Fruit fly (Drosophila melanogaster) whole organism, embryonic: Measurements from ENCODE around the gene Dyrk2.

Experiments used
- Ada2b ChIP-seq: fragments of 200-800 bp; sonication (Bioruptor generic); IDR thresholded peaks from 2 replicates; pipeline ENCODE4 v1.3.6; 2022; ENCODE audit warnings: missing biosample characterization, missing genetic modification characterization
- Adf1 ChIP-seq: fragments of 200-800 bp; sonication (Bioruptor generic); IDR thresholded peaks from 2 replicates; pipeline ENCODE4 v1.3.6; 2022; ENCODE audit warnings: missing biosample characterization, missing genetic modification characterization
- Atf6 ChIP-seq: fragments of 200-800 bp; sonication (Bioruptor generic); IDR thresholded peaks from 2 replicates; pipeline ENCODE4 v1.3.6; 2022; ENCODE audit warnings: missing biosample characterization, missing genetic modification characterization
- CG1024 ChIP-seq: fragments of 200-800 bp; sonication (Bioruptor generic); IDR thresholded peaks from 2 replicates; pipeline ENCODE4 v1.3.6; 2022; ENCODE audit warnings: missing biosample characterization, missing genetic modification characterization
- CG10654 ChIP-seq: fragments of 200-800 bp; sonication (Bioruptor generic); optimal IDR thresholded peaks from 2 replicates; lab custom pipeline; 2016; ENCODE audit warnings: missing biosample characterization, missing genetic modification characterization
- CG11504 ChIP-seq: fragments of 200-800 bp; sonication (Bioruptor generic); optimal IDR thresholded peaks from 3 replicates; lab custom pipeline; 2019; ENCODE audit warnings: missing biosample characterization, mild to moderate bottlenecking, missing genetic modification characterization, moderate library complexity
- CG11560 ChIP-seq: fragments of 200-800 bp; sonication (Bioruptor generic); IDR thresholded peaks from 3 replicates; pipeline ENCODE4 v1.3.6; 2022; ENCODE audit warnings: missing biosample characterization, missing genetic modification characterization
- CG11696 ChIP-seq: fragments of 200-800 bp; sonication (Bioruptor generic); IDR thresholded peaks from 2 replicates; pipeline ENCODE4 v1.3.6; 2022; ENCODE audit warnings: missing biosample characterization, missing genetic modification characterization
- CG14050 ChIP-seq: fragments of 200-800 bp; sonication (Bioruptor generic); IDR thresholded peaks from 3 replicates; pipeline ENCODE4 v1.3.6; 2022; ENCODE audit warnings: missing biosample characterization, missing genetic modification characterization
- CG15011 ChIP-seq: fragments of 200-800 bp; sonication (Bioruptor generic); optimal IDR thresholded peaks from 3 replicates; lab custom pipeline; 2018; ENCODE audit warnings: missing biosample characterization, mild to moderate bottlenecking, missing genetic modification characterization
- CG15514 ChIP-seq: fragments of 200-800 bp; sonication (Bioruptor generic); optimal IDR thresholded peaks from 3 replicates; lab custom pipeline; 2017; ENCODE audit warnings: missing biosample characterization, missing genetic modification characterization, mild to moderate bottlenecking, moderate library complexity, missing genetic modification reagents
- CG32532 ChIP-seq: fragments of 200-800 bp; sonication (Bioruptor generic); IDR thresholded peaks from 2 replicates; pipeline ENCODE4 v1.3.6; 2022; ENCODE audit warnings: missing biosample characterization, missing genetic modification characterization
- CG33557 ChIP-seq: fragments of 200-800 bp; sonication (Bioruptor generic); optimal IDR thresholded peaks from 2 replicates; lab custom pipeline; 2019; ENCODE audit warnings: missing biosample characterization, mild to moderate bottlenecking, missing genetic modification characterization, moderate library complexity
- CG4820 ChIP-seq: fragments of 200-800 bp; sonication (Bioruptor generic); optimal IDR thresholded peaks from 3 replicates; lab custom pipeline; 2016; ENCODE audit warnings: missing biosample characterization, missing genetic modification characterization
- CG7556 ChIP-seq: fragments of 200-800 bp; sonication (Bioruptor generic); optimal IDR thresholded peaks from 2 replicates; lab custom pipeline; 2017; ENCODE audit warnings: missing biosample characterization, mild to moderate bottlenecking, missing genetic modification characterization
- CG7786 ChIP-seq: fragments of 200-800 bp; sonication (Bioruptor generic); optimal IDR thresholded peaks from 2 replicates; lab custom pipeline; 2016; ENCODE audit warnings: missing biosample characterization, missing genetic modification characterization
- CG9876 ChIP-seq: fragments of 200-800 bp; sonication (Bioruptor generic); optimal IDR thresholded peaks from 2 replicates; lab custom pipeline; 2016; ENCODE audit warnings: missing biosample characterization, missing genetic modification characterization
- Chrac-16 ChIP-seq: fragments of 200-800 bp; sonication (Bioruptor generic); optimal IDR thresholded peaks from 3 replicates; lab custom pipeline; 2016; ENCODE audit warnings: missing biosample characterization, missing genetic modification characterization
- D ChIP-seq, 2 experiments: fragments of 200-800 bp in 1 of 2; fragments of >200 bp in 1 of 2; sonication (Bioruptor generic) in 1 of 2; optimal IDR thresholded peaks; 2 replicates in 1 of 2; 3 replicates in 1 of 2; lab custom pipeline; 2017; ENCODE audit warnings: mild to moderate bottlenecking in 1 of 2, missing biosample characterization in 1 of 2, missing genetic modification characterization in 1 of 2, missing genetic modification reagents in 1 of 2
- Dad ChIP-seq: fragments of 200-800 bp; sonication (Bioruptor generic); optimal IDR thresholded peaks from 3 replicates; lab custom pipeline; 2016; ENCODE audit warnings: missing biosample characterization, missing genetic modification characterization
- Dll ChIP-seq: fragments of 200-800 bp; sonication (Bioruptor generic); IDR thresholded peaks from 4 replicates; pipeline ENCODE4 v1.3.6; 2022; ENCODE audit warnings: missing biosample characterization, missing genetic modification characterization; ENCODE audit not compliant: partially characterized antibody
- Doc3 ChIP-seq: fragments of 200-800 bp; sonication (Bioruptor generic); IDR thresholded peaks from 3 replicates; pipeline ENCODE4 v1.3.6; 2022; ENCODE audit warnings: missing biosample characterization, missing genetic modification characterization; ENCODE audit not compliant: partially characterized antibody
- Dref ChIP-seq: fragments of 200-800 bp; sonication (Bioruptor generic); IDR thresholded peaks from 2 replicates; pipeline ENCODE4 v1.3.6; 2022; ENCODE audit warnings: missing biosample characterization, missing genetic modification characterization
- Ets65A ChIP-seq: fragments of 200-800 bp; sonication (Bioruptor generic); peaks from one replicate; lab custom pipeline; 2016; ENCODE audit warnings: missing biosample characterization, missing genetic modification characterization
- H15 ChIP-seq: fragments of 200-800 bp; sonication (Bioruptor generic); IDR thresholded peaks from 3 replicates; pipeline ENCODE4 v1.3.6; 2022; ENCODE audit warnings: missing biosample characterization, missing genetic modification characterization
- Hand ChIP-seq: fragments of 200-800 bp; sonication (Bioruptor generic); optimal IDR thresholded peaks from 2 replicates; lab custom pipeline; 2017; ENCODE audit warnings: mild to moderate bottlenecking, missing biosample characterization, missing genetic modification reagents, missing genetic modification characterization
- Hmx ChIP-seq: fragments of 200-800 bp; sonication (Bioruptor generic); optimal IDR thresholded peaks from 2 replicates; lab custom pipeline; 2016; ENCODE audit warnings: missing biosample characterization, missing genetic modification characterization
- Hr78 ChIP-seq, 2 experiments: fragments of 200-800 bp in 1 of 2; fragments of >200 bp in 1 of 2; sonication (Bioruptor generic) in 1 of 2; optimal IDR thresholded peaks; 2 replicates each; lab custom pipeline; 2017 to 2019; ENCODE audit warnings: missing biosample characterization in 2 of 2, missing genetic modification characterization in 2 of 2, mild to moderate bottlenecking in 1 of 2, moderate library complexity in 1 of 2
- MTF-1 ChIP-seq: fragments of 200-800 bp; sonication (Bioruptor generic); optimal IDR thresholded peaks from 2 replicates; lab custom pipeline; 2018; ENCODE audit warnings: missing biosample characterization, mild to moderate bottlenecking, missing genetic modification characterization, borderline replicate concordance
- Nf-YC ChIP-seq: fragments of 200-800 bp; optimal IDR thresholded peaks from 3 replicates; lab custom pipeline; 2019; ENCODE audit warnings: missing biosample characterization, mild to moderate bottlenecking, missing genetic modification characterization, moderate library complexity
- Pdp1 ChIP-seq, 2 experiments: fragments of 200-800 bp; sonication (Bioruptor generic); optimal IDR thresholded peaks; 3 replicates each; lab custom pipeline; 2016; ENCODE audit warnings: missing biosample characterization in 2 of 2, missing genetic modification characterization in 2 of 2, mild to moderate bottlenecking in 1 of 2, moderate library complexity in 1 of 2
- Six4 ChIP-seq: fragments of 200-800 bp; sonication (Bioruptor generic); optimal IDR thresholded peaks from 2 replicates; lab custom pipeline; 2016; ENCODE audit warnings: missing biosample characterization, missing genetic modification characterization
- Xrp1 ChIP-seq: fragments of 200-800 bp; sonication (Bioruptor generic); IDR thresholded peaks from 2 replicates; pipeline ENCODE4 v1.3.6; 2022; ENCODE audit warnings: missing biosample characterization, missing genetic modification characterization
- ab ChIP-seq: fragments of 200-800 bp; sonication (Bioruptor generic); optimal IDR thresholded peaks from 2 replicates; lab custom pipeline; 2016; ENCODE audit warnings: missing biosample characterization, missing genetic modification characterization
- cato ChIP-seq: fragments of 200-800 bp; sonication (Bioruptor generic); optimal IDR thresholded peaks from 2 replicates; lab custom pipeline; 2016; ENCODE audit warnings: missing biosample characterization, missing genetic modification characterization, borderline replicate concordance
- emc ChIP-seq: fragments of 200-800 bp; sonication (Bioruptor generic); optimal IDR thresholded peaks from 2 replicates; lab custom pipeline; 2016; ENCODE audit warnings: missing biosample characterization, missing genetic modification characterization
- hb ChIP-seq: fragments of 200-800 bp; sonication (Bioruptor generic); IDR thresholded peaks from 3 replicates; pipeline ENCODE4 v1.3.6; 2022; ENCODE audit warnings: missing biosample characterization, missing genetic modification characterization; ENCODE audit not compliant: partially characterized antibody
- insv ChIP-seq, 2 experiments: fragments of 200-800 bp; sonication (Bioruptor generic); optimal IDR thresholded peaks; 3 replicates each; lab custom pipeline; 2016 to 2018; ENCODE audit warnings: missing biosample characterization in 2 of 2, missing genetic modification characterization in 2 of 2
- lmd ChIP-seq: fragments of 200-800 bp; sonication (Bioruptor generic); IDR thresholded peaks from 2 replicates; pipeline ENCODE4 v1.3.6; 2022; ENCODE audit warnings: missing biosample characterization, missing genetic modification characterization
- lov ChIP-seq, 2 experiments: fragments of 200-800 bp in 1 of 2; fragments of >200 bp in 1 of 2; sonication (Bioruptor generic) in 1 of 2; IDR thresholded peaks in 1 of 2; optimal IDR thresholded peaks in 1 of 2; 2 replicates in 1 of 2; 3 replicates in 1 of 2; pipeline versions ENCODE4 v1.3.6 to Lab custom; 2017 to 2022; ENCODE audit warnings: missing biosample characterization in 1 of 2, missing genetic modification characterization in 1 of 2
- sna ChIP-seq: fragments of 200-800 bp; sonication (Bioruptor generic); IDR thresholded peaks from 2 replicates; pipeline ENCODE4 v1.3.6; 2022; ENCODE audit warnings: missing biosample characterization, missing genetic modification characterization; ENCODE audit not compliant: partially characterized antibody
- z ChIP-seq: fragments of 200-800 bp; sonication (Bioruptor generic); IDR thresholded peaks from 3 replicates; pipeline ENCODE4 v1.3.6; 2022; ENCODE audit warnings: missing biosample characterization, missing genetic modification characterization

Gene Dyrk2

DNA sequence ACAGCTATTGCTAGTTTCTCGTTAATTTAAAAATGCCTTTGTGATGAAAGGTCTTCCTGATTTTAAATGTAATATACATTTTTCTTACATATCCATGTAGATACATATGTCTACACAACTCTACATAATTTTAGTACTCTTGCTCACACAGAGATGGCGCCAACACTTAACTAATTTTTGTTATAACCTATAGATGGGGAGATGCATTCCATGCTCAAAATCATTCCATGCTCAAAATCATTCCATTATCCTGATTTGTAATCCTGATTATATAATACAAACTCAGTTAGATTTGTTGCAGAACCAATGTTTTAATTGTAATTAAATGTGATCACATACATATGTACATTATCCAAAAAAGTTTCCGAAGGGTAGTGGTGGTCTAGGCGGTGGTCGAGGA is 73.0 kb downstream of the Dyrk2 start (continued):
- TF ChIP-seq Hmx (GFP tag; lab: Kevin White, UChicago) (no peak), sna (GFP tag; lab: Robert Waterston, UW) (no peak), Dad (GFP tag; lab: Kevin White, UChicago) (no peak), Doc3 (no peak), CG1024 (no peak), Nf-YC (tag; lab: Kevin White, UChicago) (no peak), Chrac-16 (GFP tag; lab: Kevin White, UChicago) (peak; percentile 43), Dll (no peak), CG14050 (GFP tag; lab: Robert Waterston, UW) (no peak), Adf1 (GFP tag; lab: Robert Waterston, UW) (no peak), CG11504 (tag; lab: Kevin White, UChicago) (peak; percentile 56), CG7786 (no peak), hb (GFP tag; lab: Robert Waterston, UW) (no peak), Atf6 (no peak), CG11560 (tag; lab: Robert Waterston, UW) (no peak), D (optimal IDR thresholded peaks at IDR 0.05; lab: Kevin White, UChicago) (no peak), D (GFP tag; optimal IDR thresholded peaks at IDR 0.05; lab: Kevin White, UChicago) (no peak), CG33557 (no peak), CG15011 (no peak), MTF-1 (GFP tag; lab: Kevin White, UChicago) (no peak), cato (no peak), insv (GFP tag; optimal IDR thresholded peaks at IDR 0.05; lab: Kevin White, UChicago) (no peak), CG32532 (peak; percentile 61; the same call in 1 of the 2 replicates), emc (GFP tag; lab: Kevin White, UChicago) (no peak), CG11696 (no peak), Xrp1 (GFP tag; lab: Robert Waterston, UW) (no peak), lmd (GFP tag; lab: Robert Waterston, UW) (0 out of 2 replicates have a peak, but pooled peaks have one; percentile 4), Dref (GFP tag; lab: Robert Waterston, UW) (no peak), Hand (no peak), Six4 (GFP tag; lab: Kevin White, UChicago) (no peak), CG4820 (GFP tag; lab: Kevin White, UChicago) (peak; percentile 13), Ada2b (GFP tag; lab: Robert Waterston, UW) (0 out of 2 replicates have a peak, but pooled peaks have one; percentile 14), CG9876 (GFP tag; lab: Kevin White, UChicago) (no peak), lov (optimal IDR thresholded peaks at IDR 0.05; lab: Kevin White, UChicago) (no peak), lov (GFP tag; IDR thresholded peaks at IDR 0.05; lab: Robert Waterston, UW) (no peak), CG15514 (no peak), ab (GFP tag; lab: Kevin White, UChicago) (no peak), z (no peak), Hr78 (GFP tag; optimal IDR thresholded peaks at IDR 0.05; lab: Kevin White, UChicago) (no peak), Pdp1 (GFP tag; optimal IDR thresholded peaks at IDR 0.05; lab: Kevin White, UChicago) (no peak), H15 (GFP tag; lab: Robert Waterston, UW) (no peak), Ets65A (GFP tag; lab: Kevin White, UChicago) (peak; percentile 78), CG10654 (no peak), CG7556 (GFP tag; lab: Kevin White, UChicago) (no peak)
